Fruit fly (Drosophila melanogaster) whole organism, pupa: ENCODE data around the gene mRpL47.

Experiments
- CG10348 ChIP-seq: fragments of 200-800 bp; sonication (Bioruptor generic); IDR thresholded peaks from 2 replicates; pipeline ENCODE4 v1.3.6; 2022; ENCODE audit warnings: missing biosample characterization, missing genetic modification characterization
- CG12605 ChIP-seq: fragments of 200-800 bp; sonication (Bioruptor generic); IDR thresholded peaks from 2 replicates; pipeline ENCODE4 v1.3.6; 2022; ENCODE audit warnings: missing biosample characterization, missing genetic modification characterization
- CG15710 ChIP-seq: fragments of 200-800 bp; sonication (Bioruptor generic); optimal IDR thresholded peaks from 2 replicates; lab custom pipeline; 2018; ENCODE audit warnings: missing biosample characterization, mild to moderate bottlenecking, missing genetic modification characterization, moderate library complexity
- CG34367 ChIP-seq: fragments of 200-800 bp; sonication (Bioruptor generic); optimal IDR thresholded peaks from 2 replicates; lab custom pipeline; 2018; ENCODE audit warnings: missing biosample characterization, mild to moderate bottlenecking, missing genetic modification characterization
- CG8159 ChIP-seq: fragments of 200-800 bp; sonication (Bioruptor generic); optimal IDR thresholded peaks from 3 replicates; lab custom pipeline; 2018; ENCODE audit warnings: missing biosample characterization, mild to moderate bottlenecking, missing genetic modification characterization, moderate library complexity
- D1 ChIP-seq: fragments of 200-800 bp; sonication (Bioruptor generic); optimal IDR thresholded peaks from 2 replicates; lab custom pipeline; 2018; ENCODE audit warnings: missing biosample characterization, mild to moderate bottlenecking, missing genetic modification characterization, moderate library complexity
- EcR ChIP-seq: fragments of 200-800 bp; sonication (Bioruptor generic); optimal IDR thresholded peaks from 3 replicates; lab custom pipeline; 2019; ENCODE audit warnings: missing biosample characterization, missing genetic modification characterization, mild to moderate bottlenecking, moderate library complexity, missing genetic modification reagents
- Ets98B ChIP-seq: fragments of 200-800 bp; sonication (Bioruptor generic); IDR thresholded peaks from 2 replicates; pipeline ENCODE4 v1.3.6; 2022; ENCODE audit warnings: missing biosample characterization, missing genetic modification characterization
- Pif1A ChIP-seq: fragments of 200-800 bp; sonication (Bioruptor generic); optimal IDR thresholded peaks from 3 replicates; lab custom pipeline; 2016; ENCODE audit warnings: missing biosample characterization, missing genetic modification characterization
- Pif1B ChIP-seq: fragments of 200-800 bp; sonication (Bioruptor generic); optimal IDR thresholded peaks from 3 replicates; lab custom pipeline; 2016; ENCODE audit warnings: missing biosample characterization, missing genetic modification characterization
- fd96Ca ChIP-seq: fragments of 200-800 bp; sonication (Bioruptor generic); IDR thresholded peaks from 3 replicates; pipeline ENCODE4 v1.3.6; 2022; ENCODE audit warnings: missing biosample characterization, missing genetic modification characterization
- gl ChIP-seq: fragments of 200-800 bp; sonication (Bioruptor generic); optimal IDR thresholded peaks from 2 replicates; lab custom pipeline; 2018; ENCODE audit warnings: missing biosample characterization, mild to moderate bottlenecking, missing genetic modification characterization
- rn ChIP-seq: fragments of 200-800 bp; sonication (Bioruptor generic); IDR thresholded peaks from 2 replicates; pipeline ENCODE4 v1.3.6; 2022; ENCODE audit warnings: missing biosample characterization, missing genetic modification characterization

DNA sequence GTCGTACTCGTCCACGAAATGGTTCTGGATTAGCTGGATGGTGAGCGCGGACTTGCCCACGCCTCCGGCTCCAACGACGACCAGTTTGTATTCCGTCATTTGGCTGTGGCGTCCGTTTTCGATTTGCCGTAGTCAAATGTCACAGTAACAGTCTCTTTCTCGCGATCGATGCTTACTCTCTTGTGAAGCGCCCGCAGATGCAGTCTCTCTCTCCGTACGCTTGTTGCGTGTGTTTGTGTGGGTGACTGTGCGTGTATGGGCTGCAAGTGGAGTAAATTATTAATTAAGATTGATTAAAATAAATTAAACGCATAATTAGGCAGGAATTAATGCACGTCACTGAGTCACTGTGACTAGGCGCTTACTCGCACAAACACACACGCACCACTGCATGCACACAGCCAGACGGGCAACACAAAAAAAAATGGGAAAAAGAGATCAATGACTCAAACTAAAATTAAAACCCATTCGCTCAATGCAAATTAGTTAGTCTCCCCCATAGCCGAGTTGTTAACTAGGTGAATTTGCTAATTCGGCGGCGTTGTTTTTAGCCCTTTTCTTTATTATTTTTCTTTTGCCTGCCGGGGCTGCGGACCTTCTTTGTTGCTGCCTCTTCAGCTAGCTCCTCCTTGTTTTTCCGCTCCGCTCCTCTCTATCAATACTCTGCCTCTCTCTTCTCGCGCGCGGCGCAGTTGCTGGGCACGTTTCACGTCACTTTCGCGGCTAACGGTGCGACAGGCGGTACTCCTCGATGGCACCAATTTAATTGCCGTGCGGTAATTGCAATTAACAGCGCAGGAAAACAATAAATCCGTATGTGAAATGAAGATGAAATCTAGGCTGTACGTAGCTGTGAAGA, 3.3 kb downstream of the mRpL47 start:
- TF ChIP-seq rn (GFP tag; lab: Robert Waterston, UW) (no peak), CG10348 (GFP tag; lab: Robert Waterston, UW) (no peak), Pif1A (GFP tag; lab: Kevin White, UChicago) (no peak), EcR (GFP tag; lab: Kevin White, UChicago) (peak; percentile 79), CG15710 (tag; lab: Kevin White, UChicago) (no peak), Ets98B (GFP tag; lab: Robert Waterston, UW) (no peak), Pif1B (no peak), CG8159 (tag; lab: Kevin White, UChicago) (no peak), gl (tag; lab: Kevin White, UChicago) (no peak), CG34367 (tag; lab: Kevin White, UChicago) (no peak), CG12605 (GFP tag; lab: Robert Waterston, UW) (no peak), fd96Ca (GFP tag; lab: Robert Waterston, UW) (no peak), D1 (no peak)
